Worm (Caenorhabditis elegans): ENCODE data around the gene hecd-1.

DNA sequence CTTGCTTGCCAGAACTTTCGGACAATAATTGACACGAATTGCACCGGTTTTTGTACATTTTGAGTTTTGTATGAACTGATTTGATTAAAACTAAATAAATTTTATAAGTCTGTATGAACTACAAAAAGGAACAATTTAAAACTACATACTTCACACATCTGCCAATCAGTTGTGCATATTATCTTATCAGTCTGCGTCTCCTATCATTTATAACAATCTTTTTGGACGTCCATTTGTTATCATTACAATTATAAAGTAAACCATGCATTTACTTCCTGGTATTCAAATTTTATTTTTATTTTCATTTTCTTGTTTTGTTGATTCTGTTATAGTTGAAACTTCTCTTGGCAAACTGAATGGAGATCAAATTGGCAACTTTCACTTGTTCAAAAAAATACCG is 35.8 kb upstream of the hecd-1 start, which contains the start of gene cest-10:
- TF ChIP-seq pqm-1 (tag; optimal IDR thresholded peaks at IDR 0.05): no peak
- TF ChIP-seq ceh-9 (tag; optimal IDR thresholded peaks at IDR 0.05): no peak
- TF ChIP-seq unc-86 (tag; optimal IDR thresholded peaks at IDR 0.05): no peak
- no peak for TF ChIP-seq unc-3 (GFP tag; conservative IDR thresholded peaks at IDR 0.05)
- TF ChIP-seq unc-3 (tag; optimal IDR thresholded peaks at IDR 0.05): no peak
- no peak for TF ChIP-seq eyg-1 (tag; optimal IDR thresholded peaks at IDR 0.05)
- no peak for TF ChIP-seq ceh-19 (GFP tag; optimal IDR thresholded peaks at IDR 0.05)
- no peak for TF ChIP-seq unc-55 (GFP tag; optimal IDR thresholded peaks at IDR 0.05)
- TF ChIP-seq elt-2 (tag; optimal IDR thresholded peaks at IDR 0.05): peak; percentile 71
- TF ChIP-seq fkh-10 (GFP tag; optimal IDR thresholded peaks at IDR 0.05): no peak
- TF ChIP-seq ets-4 (tag; optimal IDR thresholded peaks at IDR 0.05): no peak
- TF ChIP-seq pha-2 (tag; optimal IDR thresholded peaks at IDR 0.05): no peak

Measured in whole organism, late embryonic.